Fruit fly (Drosophila melanogaster) whole organism, embryonic: ENCODE results near the gene Spps.

Experiments used
- Abd-B ChIP-seq: fragments of 200-800 bp; sonication (Bioruptor generic); optimal IDR thresholded peaks from 2 replicates; lab custom pipeline; 2018; ENCODE audit warnings: missing biosample characterization, mild to moderate bottlenecking, missing genetic modification characterization, moderate library complexity
- Adf1 ChIP-seq: fragments of 200-800 bp; sonication (Bioruptor generic); IDR thresholded peaks from 2 replicates; pipeline ENCODE4 v1.3.6; 2022; ENCODE audit warnings: missing biosample characterization, missing genetic modification characterization
- Bteb2 ChIP-seq: fragments of 200-800 bp; sonication (Bioruptor generic); optimal IDR thresholded peaks from 2 replicates; lab custom pipeline; 2016; ENCODE audit warnings: missing biosample characterization, missing genetic modification characterization
- CG10321 ChIP-seq: fragments of 200-800 bp; sonication (Bioruptor generic); IDR thresholded peaks from 2 replicates; pipeline ENCODE4 v1.3.6; 2022; ENCODE audit warnings: missing biosample characterization, missing genetic modification characterization
- CG10431 ChIP-seq: fragments of 200-800 bp; sonication (Bioruptor generic); optimal IDR thresholded peaks from 3 replicates; lab custom pipeline; 2018; ENCODE audit warnings: missing biosample characterization, mild to moderate bottlenecking, missing genetic modification characterization
- CG12769 ChIP-seq: fragments of 200-800 bp; sonication (Bioruptor generic); optimal IDR thresholded peaks from 2 replicates; lab custom pipeline; 2019; ENCODE audit warnings: missing biosample characterization, mild to moderate bottlenecking, missing genetic modification characterization, moderate library complexity
- CG13287 ChIP-seq: fragments of 200-800 bp; sonication (Bioruptor generic); IDR thresholded peaks from 2 replicates; pipeline ENCODE4 v1.3.6; 2022; ENCODE audit warnings: missing biosample characterization, missing genetic modification characterization; ENCODE audit not compliant: partially characterized antibody
- CG13296 ChIP-seq: fragments of 200-800 bp; sonication (Bioruptor generic); optimal IDR thresholded peaks from 3 replicates; lab custom pipeline; 2018; ENCODE audit warnings: missing biosample characterization, mild to moderate bottlenecking, missing genetic modification characterization
- CG15011 ChIP-seq: fragments of 200-800 bp; sonication (Bioruptor generic); optimal IDR thresholded peaks from 3 replicates; lab custom pipeline; 2018; ENCODE audit warnings: missing biosample characterization, mild to moderate bottlenecking, missing genetic modification characterization
- CG15479 ChIP-seq: fragments of 200-800 bp; sonication (Bioruptor generic); optimal IDR thresholded peaks from 3 replicates; lab custom pipeline; 2019; ENCODE audit warnings: missing biosample characterization, mild to moderate bottlenecking, missing genetic modification characterization, moderate library complexity
- CG15601 ChIP-seq: fragments of 200-800 bp; sonication (Bioruptor generic); optimal IDR thresholded peaks from 3 replicates; lab custom pipeline; 2019; ENCODE audit warnings: missing biosample characterization, mild to moderate bottlenecking, missing genetic modification characterization, moderate library complexity
- CG42726 ChIP-seq: fragments of 200-800 bp; sonication (Bioruptor generic); IDR thresholded peaks from 2 replicates; pipeline ENCODE4 v1.3.6; 2022; ENCODE audit warnings: missing biosample characterization, missing genetic modification characterization; ENCODE audit not compliant: partially characterized antibody
- CG6765 ChIP-seq: fragments of 200-800 bp; sonication (Bioruptor generic); optimal IDR thresholded peaks from 3 replicates; lab custom pipeline; 2017; ENCODE audit warnings: missing biosample characterization, mild to moderate bottlenecking, missing genetic modification characterization
- CG7928 ChIP-seq: fragments of 200-800 bp; sonication (Bioruptor generic); optimal IDR thresholded peaks from 2 replicates; lab custom pipeline; 2017; ENCODE audit warnings: missing biosample characterization, mild to moderate bottlenecking, missing genetic modification characterization
- CG9215 ChIP-seq: fragments of 200-800 bp; sonication (Bioruptor generic); IDR thresholded peaks from 2 replicates; pipeline ENCODE4 v1.3.6; 2022; ENCODE audit warnings: missing biosample characterization, missing genetic modification characterization
- CG9876 ChIP-seq: fragments of 200-800 bp; sonication (Bioruptor generic); optimal IDR thresholded peaks from 2 replicates; lab custom pipeline; 2016; ENCODE audit warnings: missing biosample characterization, missing genetic modification characterization
- CG9932 ChIP-seq: fragments of 200-800 bp; sonication (Bioruptor generic); IDR thresholded peaks from 2 replicates; pipeline ENCODE4 v1.3.6; 2022; ENCODE audit warnings: missing biosample characterization, missing genetic modification characterization
- Camta ChIP-seq: fragments of 200-800 bp; sonication (Bioruptor generic); optimal IDR thresholded peaks from 2 replicates; lab custom pipeline; 2016; ENCODE audit warnings: missing biosample characterization, missing genetic modification characterization
- CrebB ChIP-seq: fragments of 200-800 bp; sonication (Bioruptor generic); optimal IDR thresholded peaks from 3 replicates; lab custom pipeline; 2018; ENCODE audit warnings: missing biosample characterization, mild to moderate bottlenecking, missing genetic modification characterization
- Fer3 ChIP-seq: fragments of 200-800 bp; sonication (Bioruptor generic); optimal IDR thresholded peaks from 2 replicates; lab custom pipeline; 2018; ENCODE audit warnings: missing biosample characterization, mild to moderate bottlenecking, missing genetic modification characterization, moderate library complexity
- H2.0 ChIP-seq: fragments of 200-800 bp; sonication (Bioruptor generic); IDR thresholded peaks from 2 replicates; pipeline ENCODE4 v1.3.6; 2022; ENCODE audit warnings: missing biosample characterization, missing genetic modification characterization
- Jarid2 ChIP-seq: fragments of 200-800 bp; sonication (Bioruptor generic); optimal IDR thresholded peaks from 3 replicates; lab custom pipeline; 2017; ENCODE audit warnings: mild to moderate bottlenecking, missing biosample characterization, missing genetic modification reagents, missing genetic modification characterization
- NC2α ChIP-seq: fragments of 200-800 bp; sonication (Bioruptor generic); optimal IDR thresholded peaks from 2 replicates; lab custom pipeline; 2016; ENCODE audit warnings: missing biosample characterization, missing genetic modification characterization
- PHDP ChIP-seq: fragments of 200-800 bp; sonication (Bioruptor generic); optimal IDR thresholded peaks from 3 replicates; lab custom pipeline; 2018; ENCODE audit warnings: missing biosample characterization, mild to moderate bottlenecking, missing genetic modification characterization, moderate library complexity
- Sox100B ChIP-seq: fragments of 200-800 bp; sonication (Bioruptor generic); optimal IDR thresholded peaks from 3 replicates; lab custom pipeline; 2018; ENCODE audit warnings: missing biosample characterization, mild to moderate bottlenecking, missing genetic modification characterization
- Sry-δ ChIP-seq: fragments of 200-800 bp; sonication (Bioruptor generic); optimal IDR thresholded peaks from 2 replicates; lab custom pipeline; 2016; ENCODE audit warnings: missing biosample characterization, missing genetic modification characterization
- Trl ChIP-seq, 3 experiments: fragments of >200 bp in 2 of 3; fragments of 200-800 bp in 1 of 3; sonication (Bioruptor generic) in 1 of 3; optimal IDR thresholded peaks; 2 replicates in 1 of 3; 3 replicates in 2 of 3; lab custom pipeline; 2016 to 2017; ENCODE audit warnings: missing biosample characterization in 1 of 3, missing genetic modification characterization in 1 of 3
- ash1 ChIP-seq: fragments of 200-800 bp; sonication (Bioruptor generic); optimal IDR thresholded peaks from 2 replicates; lab custom pipeline; 2018; ENCODE audit warnings: missing biosample characterization, mild to moderate bottlenecking, missing genetic modification characterization
- bcd ChIP-seq: fragments of 200-800 bp; sonication (Bioruptor generic); optimal IDR thresholded peaks from 2 replicates; lab custom pipeline; 2017; ENCODE audit warnings: missing biosample characterization, mild to moderate bottlenecking, missing genetic modification characterization
- croc ChIP-seq: fragments of 200-800 bp; sonication (Bioruptor generic); conservative IDR thresholded peaks from 3 replicates; pipeline ENCODE4 v1.3.6; 2022; ENCODE audit warnings: missing biosample characterization, missing genetic modification characterization
- dmrt11E ChIP-seq: fragments of 200-800 bp; sonication (Bioruptor generic); optimal IDR thresholded peaks from 3 replicates; lab custom pipeline; 2018; ENCODE audit warnings: missing biosample characterization, mild to moderate bottlenecking, missing genetic modification characterization, moderate library complexity
- inv ChIP-seq: fragments of 200-800 bp; sonication (Bioruptor generic); IDR thresholded peaks from 2 replicates; pipeline ENCODE4 v1.3.6; 2022; ENCODE audit warnings: missing biosample characterization, missing genetic modification characterization; ENCODE audit not compliant: partially characterized antibody
- kni ChIP-seq: fragments of 200-800 bp; sonication (Bioruptor generic); optimal IDR thresholded peaks from 3 replicates; lab custom pipeline; 2017; ENCODE audit warnings: mild to moderate bottlenecking, missing biosample characterization, missing genetic modification reagents, missing genetic modification characterization
- knrl ChIP-seq: fragments of 200-800 bp; sonication (Bioruptor generic); IDR thresholded peaks from 3 replicates; pipeline ENCODE4 v1.3.6; 2022; ENCODE audit warnings: missing biosample characterization, missing genetic modification characterization; ENCODE audit not compliant: partially characterized antibody
- mirr ChIP-seq: fragments of 200-800 bp; sonication (Bioruptor generic); optimal IDR thresholded peaks from 3 replicates; lab custom pipeline; 2018; ENCODE audit warnings: missing biosample characterization, mild to moderate bottlenecking, missing genetic modification characterization
- oc ChIP-seq: fragments of 200-800 bp; sonication (Bioruptor generic); optimal IDR thresholded peaks from 2 replicates; lab custom pipeline; 2018; ENCODE audit warnings: missing biosample characterization, mild to moderate bottlenecking, missing genetic modification characterization, moderate library complexity
- otp ChIP-seq: fragments of 200-800 bp; sonication (Bioruptor generic); IDR thresholded peaks from 3 replicates; pipeline ENCODE4, ENCODE4 v1.3.6; 2022; ENCODE audit warnings: missing biosample characterization, missing genetic modification characterization
- pros ChIP-seq: fragments of 200-800 bp; sonication (Bioruptor generic); optimal IDR thresholded peaks from 3 replicates; lab custom pipeline; 2019; ENCODE audit warnings: missing biosample characterization, mild to moderate bottlenecking, missing genetic modification characterization, moderate library complexity
- repo ChIP-seq: fragments of 200-800 bp; sonication (Bioruptor generic); optimal IDR thresholded peaks from 2 replicates; lab custom pipeline; 2016; ENCODE audit warnings: missing biosample characterization, missing genetic modification characterization
- rib ChIP-seq: fragments of 200-800 bp; sonication (Bioruptor generic); IDR thresholded peaks from 2 replicates; pipeline ENCODE4 v1.3.6; 2022; ENCODE audit warnings: missing biosample characterization, missing genetic modification characterization
- sens ChIP-seq: fragments of 200-800 bp; sonication (Bioruptor generic); peaks from one replicate; lab custom pipeline; 2016; ENCODE audit warnings: missing biosample characterization, missing genetic modification characterization
- sima ChIP-seq: fragments of 200-800 bp; sonication (Bioruptor generic); optimal IDR thresholded peaks from 2 replicates; lab custom pipeline; 2016; ENCODE audit warnings: missing biosample characterization, missing genetic modification characterization
- sob ChIP-seq: fragments of 200-800 bp; sonication (Bioruptor generic); IDR thresholded peaks from 2 replicates; pipeline ENCODE4 v1.3.6; 2022; ENCODE audit warnings: missing biosample characterization, missing genetic modification characterization
- sr ChIP-seq: fragments of 200-800 bp; sonication (Bioruptor generic); IDR thresholded peaks from 3 replicates; pipeline ENCODE4 v1.3.6; 2022; ENCODE audit warnings: missing biosample characterization, missing genetic modification characterization
- stwl ChIP-seq: fragments of 200-800 bp; sonication (Bioruptor generic); optimal IDR thresholded peaks from 3 replicates; lab custom pipeline; 2018; ENCODE audit warnings: missing biosample characterization, mild to moderate bottlenecking, missing genetic modification characterization, moderate library complexity
- toy ChIP-seq: fragments of 200-800 bp; sonication (Bioruptor generic); IDR thresholded peaks from 2 replicates; pipeline ENCODE4 v1.3.6; 2022; ENCODE audit warnings: missing biosample characterization, missing genetic modification characterization
- unc-4 ChIP-seq: fragments of 200-800 bp; sonication (Bioruptor generic); IDR thresholded peaks from 2 replicates; pipeline ENCODE4 v1.3.6; 2022; ENCODE audit warnings: missing biosample characterization, missing genetic modification characterization; ENCODE audit not compliant: partially characterized antibody
- yki ChIP-seq: fragments of >200 bp; optimal IDR thresholded peaks from 3 replicates; lab custom pipeline; 2018

Spps gene

DNA sequence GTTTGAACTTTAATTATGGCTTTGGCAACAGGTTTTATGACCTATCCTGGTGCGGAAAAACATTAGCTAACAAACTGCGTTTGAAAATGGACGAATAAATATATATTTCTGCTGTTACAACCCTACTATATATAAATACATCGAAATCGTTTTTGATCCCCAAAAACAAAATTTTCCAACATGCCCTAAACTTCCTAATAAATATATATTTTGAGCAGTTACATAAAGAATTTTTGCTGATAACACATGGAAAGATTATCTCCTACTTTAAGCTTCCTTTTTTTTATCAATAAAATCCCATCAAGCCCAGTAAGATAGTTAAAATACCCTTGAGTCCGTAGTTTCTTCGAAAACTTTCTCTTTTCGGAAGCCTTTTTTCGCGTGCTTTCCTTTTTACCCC lies 7.6 kb downstream of the Spps start:
- peak in 1 of 2 experiments; percentile 28 for TF ChIP-seq Trl (optimal IDR thresholded peaks at IDR 0.05; lab: Kevin White, UChicago)
- no peak for TF ChIP-seq Trl (GFP tag; optimal IDR thresholded peaks at IDR 0.05; lab: Kevin White, UChicago)
- TF ChIP-seq CG15601 (tag; lab: Kevin White, UChicago): no peak
- TF ChIP-seq sob (GFP tag; lab: Robert Waterston, UW): no peak

DNA sequence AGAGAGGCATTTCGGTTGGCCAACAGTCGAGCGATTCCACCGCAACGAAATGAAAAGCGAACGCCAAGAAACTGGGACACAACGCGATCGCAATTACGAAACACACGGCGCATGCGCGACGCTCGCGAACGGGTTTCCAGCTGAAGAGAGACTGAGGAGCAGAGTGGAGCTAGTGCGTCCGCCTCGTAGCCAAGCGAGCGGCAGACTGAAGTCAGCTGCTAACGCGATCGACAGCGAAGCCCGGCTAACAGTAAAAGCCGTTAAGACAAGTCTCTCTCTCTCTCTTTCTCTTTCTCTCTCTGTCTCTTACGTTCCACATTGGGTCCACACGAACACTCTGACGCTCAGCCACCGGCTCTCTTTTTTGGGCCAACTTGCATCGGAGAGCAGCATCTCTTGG lies 8.2 kb downstream of the Spps start, which contains the start of gene CG17786:
TSS of gene CG17786 (minus strand) at position 154 of the 400 bp plus-strand sequence.
- TF ChIP-seq kni (peak; percentile 73), croc (GFP tag; lab: Robert Waterston, UW) (no peak), CG7928 (GFP tag; lab: Kevin White, UChicago) (no peak), Jarid2 (peak; percentile 82), dmrt11E (tag; lab: Kevin White, UChicago) (no peak), unc-4 (peak; percentile 40; the same call in 1 of the 2 replicates), H2.0 (GFP tag; lab: Robert Waterston, UW) (no peak), Camta (GFP tag; lab: Kevin White, UChicago) (no peak), Sry-δ (GFP tag; lab: Kevin White, UChicago) (no peak), sima (GFP tag; lab: Kevin White, UChicago) (no peak), CrebB (tag; lab: Kevin White, UChicago) (peak; percentile 17), Bteb2 (GFP tag; lab: Kevin White, UChicago) (no peak), pros (peak; percentile 25), Adf1 (GFP tag; lab: Robert Waterston, UW) (peak; percentile 54; the same call in 1 of the 2 replicates), CG15011 (no peak), inv (no peak), mirr (GFP tag; lab: Kevin White, UChicago) (no peak), rib (GFP tag; lab: Robert Waterston, UW) (0 out of 2 replicates have a peak, but pooled peaks have one; percentile 40), otp (GFP tag; lab: Robert Waterston, UW) (peak; percentile 36; the same call in 1 of the 3 replicates), Fer3 (tag; lab: Kevin White, UChicago) (no peak), CG42726 (GFP tag; lab: Robert Waterston, UW) (peak; percentile 26; the same call in 1 of the 2 replicates), CG12769 (tag; lab: Kevin White, UChicago) (peak; percentile 56), CG9932 (GFP tag; lab: Robert Waterston, UW) (0 out of 2 replicates have a peak, but pooled peaks have one; percentile 19), oc (tag; lab: Kevin White, UChicago) (peak; percentile 42), CG10321 (GFP tag; lab: Robert Waterston, UW) (no peak), NC2α (GFP tag; lab: Kevin White, UChicago) (no peak), sens (GFP tag; lab: Kevin White, UChicago) (peak; percentile 75), bcd (GFP tag; lab: Kevin White, UChicago) (no peak), CG15479 (GFP tag; lab: Kevin White, UChicago) (no peak), CG13287 (peak; percentile 64), Sox100B (no peak), toy (GFP tag; lab: Robert Waterston, UW) (no peak), yki (no peak), CG13296 (GFP tag; lab: Kevin White, UChicago) (peak; percentile 3), stwl (tag; lab: Kevin White, UChicago) (no peak), sr (0 out of 3 replicates have a peak, but pooled peaks have one; percentile 22), Abd-B (no peak), CG6765 (GFP tag; lab: Kevin White, UChicago) (peak; percentile 14), ash1 (no peak), knrl (GFP tag; lab: Robert Waterston, UW) (0 out of 3 replicates have a peak, but pooled peaks have one; percentile 25), repo (GFP tag; lab: Kevin White, UChicago) (no peak), CG9876 (no peak), PHDP (tag; lab: Kevin White, UChicago) (no peak), CG10431 (no peak), CG9215 (no peak)
